Worm (Caenorhabditis elegans): ENCODE data around the gene T19H12.3.

- no peak for TF ChIP-seq dao-5 (tag; optimal IDR thresholded peaks at IDR 0.05)
- no peak for TF ChIP-seq W03F9.2 (tag; optimal IDR thresholded peaks at IDR 0.05)
- TF ChIP-seq him-1 (tag; optimal IDR thresholded peaks at IDR 0.05) = no peak
Measured at ce11 chrV:4913853-4914252, 28.4 kb downstream of the T19H12.3 start.

Measured in whole organism, L4/young adult.